Worm (Caenorhabditis elegans) whole organism, late embryonic: Measurements from ENCODE around the gene F20A1.8.

Experiments
- C08G9.2 ChIP-seq: sonication (generic microtip); optimal IDR thresholded peaks from 2 replicates; lab custom pipeline; 2016; ENCODE audit warnings: mild to moderate bottlenecking, missing genetic modification characterization, moderate library complexity, missing compliant biosample characterization
- C38D4.7 ChIP-seq: fragments of 200-800 bp; sonication (Bioruptor generic); optimal IDR thresholded peaks from 2 replicates; lab custom pipeline; 2018; ENCODE audit warnings: mild to moderate bottlenecking, missing genetic modification characterization, moderate library complexity, missing compliant biosample characterization
- F13H6.1 ChIP-seq: sonication (generic microtip); optimal IDR thresholded peaks from 2 replicates; lab custom pipeline; 2016; ENCODE audit warnings: missing genetic modification characterization, missing compliant biosample characterization
- K02D7.2 ChIP-seq: sonication (generic microtip); optimal IDR thresholded peaks from 2 replicates; lab custom pipeline; 2017; ENCODE audit warnings: mild to moderate bottlenecking, missing genetic modification characterization, missing compliant biosample characterization
- K09A11.1 ChIP-seq: sonication (generic microtip); optimal IDR thresholded peaks from 2 replicates; lab custom pipeline; 2017; ENCODE audit warnings: antibody characterized with exemption, mild to moderate bottlenecking, missing genetic modification characterization, missing compliant biosample characterization; ENCODE audit not compliant: insufficient read depth
- ama-1 ChIP-seq: fragments of 150-350 bp; optimal IDR thresholded peaks from 2 replicates; lab custom pipeline; 2014
- ceh-19 ChIP-seq: fragments of 200-800 bp; sonication (Bioruptor generic); optimal IDR thresholded peaks from 2 replicates; lab custom pipeline; 2018; ENCODE audit warnings: mild to moderate bottlenecking, missing genetic modification characterization, missing compliant biosample characterization
- ceh-2 ChIP-seq: sonication (generic microtip); optimal IDR thresholded peaks from 2 replicates; lab custom pipeline; 2016; ENCODE audit warnings: missing genotype, missing genetic modification characterization, missing compliant biosample characterization
- ceh-22 ChIP-seq: sonication (generic microtip); optimal IDR thresholded peaks from 2 replicates; lab custom pipeline; 2017; ENCODE audit warnings: missing biosample characterization, missing genetic modification characterization
- ceh-30 ChIP-seq: fragments of 150-350 bp; optimal IDR thresholded peaks from 2 replicates; lab custom pipeline; 2014; ENCODE audit warnings: missing biosample characterization, missing genetic modification characterization
- ceh-45 ChIP-seq: fragments of 200-800 bp; sonication (Bioruptor generic); IDR thresholded peaks from 2 replicates; pipeline ENCODE4 v1.3.6; 2022; ENCODE audit warnings: missing genetic modification reagents, missing genetic modification characterization, missing compliant biosample characterization
- ceh-48 ChIP-seq: sonication (generic microtip); optimal IDR thresholded peaks from 2 replicates; lab custom pipeline; 2016; ENCODE audit warnings: missing genetic modification characterization, inconsistent platforms, missing compliant biosample characterization
- elt-2 ChIP-seq: sonication (generic microtip); optimal IDR thresholded peaks from 2 replicates; lab custom pipeline; 2016; ENCODE audit warnings: missing genetic modification reagents, missing genetic modification characterization, missing compliant biosample characterization
- ets-4 ChIP-seq: sonication (generic microtip); optimal IDR thresholded peaks from 2 replicates; lab custom pipeline; 2016; ENCODE audit warnings: missing genetic modification characterization, missing compliant biosample characterization
- eyg-1 ChIP-seq: sonication (generic microtip); optimal IDR thresholded peaks from 2 replicates; lab custom pipeline; 2016; ENCODE audit warnings: missing genotype, missing genetic modification characterization, missing compliant biosample characterization
- fax-1 ChIP-seq: sonication (generic microtip); optimal IDR thresholded peaks from 2 replicates; lab custom pipeline; 2016; ENCODE audit warnings: missing genotype, missing genetic modification characterization, missing compliant biosample characterization
- fkh-6 ChIP-seq: sonication (generic microtip); optimal IDR thresholded peaks from 2 replicates; lab custom pipeline; 2016; ENCODE audit warnings: missing genetic modification characterization, missing compliant biosample characterization
- gmeb-2 ChIP-seq: sonication (generic microtip); optimal IDR thresholded peaks from 2 replicates; lab custom pipeline; 2016; ENCODE audit warnings: missing genetic modification characterization, inconsistent platforms, missing compliant biosample characterization
- hlh-15 ChIP-seq: sonication (generic microtip); optimal IDR thresholded peaks from 2 replicates; lab custom pipeline; 2016; ENCODE audit warnings: missing genetic modification characterization, missing compliant biosample characterization
- hlh-30 ChIP-seq: sonication (generic microtip); optimal IDR thresholded peaks from 2 replicates; lab custom pipeline; 2017; ENCODE audit warnings: antibody characterized with exemption, missing genetic modification characterization, missing compliant biosample characterization; ENCODE audit not compliant: insufficient read depth
- hlh-8 ChIP-seq: sonication (generic microtip); optimal IDR thresholded peaks from 2 replicates; lab custom pipeline; 2016; ENCODE audit warnings: missing genotype, missing genetic modification characterization, missing compliant biosample characterization
- mec-3 ChIP-seq: sonication (generic microtip); optimal IDR thresholded peaks from 2 replicates; lab custom pipeline; 2016; ENCODE audit warnings: borderline replicate concordance, missing genetic modification characterization, missing compliant biosample characterization
- nfya-1 ChIP-seq: sonication (generic microtip); optimal IDR thresholded peaks from 2 replicates; lab custom pipeline; 2017; ENCODE audit warnings: missing genetic modification characterization, mild to moderate bottlenecking, missing compliant biosample characterization, antibody characterized with exemption, moderate library complexity
- npax-4 ChIP-seq: sonication (generic microtip); optimal IDR thresholded peaks from 2 replicates; lab custom pipeline; 2016; ENCODE audit warnings: missing genetic modification characterization, missing compliant biosample characterization
- pha-2 ChIP-seq: sonication (generic microtip); optimal IDR thresholded peaks from 2 replicates; lab custom pipeline; 2017; ENCODE audit warnings: mild to moderate bottlenecking, missing genetic modification characterization, missing compliant biosample characterization
- pha-4 ChIP-seq: fragments of 150-350 bp; optimal IDR thresholded peaks from 2 replicates; lab custom pipeline; 2018; ENCODE audit warnings: missing biosample characterization, missing genetic modification reagents, missing genetic modification characterization
- pros-1 ChIP-seq: fragments of 150-350 bp; optimal IDR thresholded peaks from 2 replicates; lab custom pipeline; 2014; ENCODE audit warnings: missing biosample characterization, missing genetic modification reagents, missing genetic modification characterization
- rnt-1 ChIP-seq: sonication (generic microtip); optimal IDR thresholded peaks from 2 replicates; lab custom pipeline; 2016; ENCODE audit warnings: missing genetic modification characterization, missing compliant biosample characterization
- sdc-2 ChIP-seq: sonication (generic microtip); optimal IDR thresholded peaks from 2 replicates; lab custom pipeline; 2016; ENCODE audit warnings: missing genotype, missing genetic modification characterization, missing compliant biosample characterization
- sox-2 ChIP-seq: fragments of 200-800 bp; sonication (Bioruptor generic); IDR thresholded peaks from 2 replicates; pipeline ENCODE4 v1.3.6; 2022; ENCODE audit warnings: missing genetic modification reagents, missing genetic modification characterization, missing compliant biosample characterization
- sox-4 ChIP-seq: sonication (generic microtip); optimal IDR thresholded peaks from 2 replicates; lab custom pipeline; 2017; ENCODE audit warnings: mild to moderate bottlenecking, missing genetic modification characterization, inconsistent platforms, missing compliant biosample characterization
- tbx-7 ChIP-seq: sonication (generic microtip); optimal IDR thresholded peaks from 2 replicates; lab custom pipeline; 2016; ENCODE audit warnings: missing genotype, missing genetic modification characterization, missing compliant biosample characterization
- ttx-3 ChIP-seq: sonication (generic microtip); optimal IDR thresholded peaks from 2 replicates; lab custom pipeline; 2016; ENCODE audit warnings: missing genetic modification reagents, missing genetic modification characterization, missing compliant biosample characterization
- zip-5 ChIP-seq: sonication (generic microtip); optimal IDR thresholded peaks from 2 replicates; lab custom pipeline; 2016; ENCODE audit warnings: missing genetic modification characterization, missing compliant biosample characterization

Gene F20A1.8

DNA sequence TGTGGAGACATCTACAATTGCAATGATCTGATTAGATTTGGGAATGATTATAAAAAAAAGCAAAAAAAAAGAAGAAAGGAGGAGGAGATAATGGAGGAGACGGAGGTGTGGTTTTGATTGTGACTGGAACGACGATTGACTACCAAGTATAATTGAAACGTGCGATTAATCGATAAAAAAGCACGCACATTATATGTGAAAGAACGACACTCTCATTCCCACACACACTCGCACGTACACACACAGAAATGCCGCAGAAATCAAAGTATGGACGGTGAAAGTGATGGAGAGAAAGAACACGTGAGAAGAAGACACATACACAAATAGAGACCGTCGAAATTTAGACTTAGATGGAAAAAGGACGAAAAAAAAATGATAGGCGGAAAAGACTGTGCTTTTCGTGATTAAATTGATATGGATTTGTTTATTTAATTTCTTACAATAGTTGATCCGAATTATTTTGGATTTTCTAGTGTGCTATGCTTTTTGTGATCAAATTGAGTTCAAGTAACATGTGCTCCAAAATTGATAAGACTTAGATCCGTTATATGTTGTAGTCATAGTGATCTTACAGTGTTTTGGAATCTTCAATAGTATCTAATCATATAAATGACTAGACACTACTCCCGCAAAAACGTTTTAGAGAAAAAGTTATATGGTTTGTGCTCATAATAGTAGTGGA is 46.4 kb upstream of the F20A1.8 start, which contains the start of gene nhr-135:
Gene nhr-135 (minus strand): TSS at position 51 of the 682 bp plus-strand sequence.
- TF ChIP-seq K09A11.1 (tag; lab: Kevin White, UChicago) = no peak
- no peak for TF ChIP-seq ceh-22 (tag; lab: Kevin White, UChicago)
- TF ChIP-seq npax-4 (tag; lab: Kevin White, UChicago) = no peak
- no peak for TF ChIP-seq ttx-3
- TF ChIP-seq fkh-6 (tag; lab: Kevin White, UChicago) = no peak
- peak; percentile 8 for TF ChIP-seq elt-2 (tag; lab: Kevin White, UChicago)
- TF ChIP-seq, all 69 proteins: peak for 1

ce11 chrV:7091287-7091686 is 43.9 kb upstream of the F20A1.8 start, which contains the start of gene nhr-286:
Gene nhr-286, minus strand, starts transcription at chrV:7091610.
- TF ChIP-seq C08G9.2 (tag; lab: Kevin White, UChicago) (no peak), ceh-45 (GFP tag; lab: Robert Waterston, UW) (no peak), gmeb-2 (tag; lab: Kevin White, UChicago) (no peak), K02D7.2 (tag; lab: Kevin White, UChicago) (no peak), sox-2 (GFP tag; lab: Robert Waterston, UW) (no peak), pros-1 (tag; lab: Kevin White, UChicago) (no peak), nfya-1 (tag; lab: Kevin White, UChicago) (no peak), K09A11.1 (tag; lab: Kevin White, UChicago) (no peak), ceh-2 (tag; lab: Kevin White, UChicago) (no peak), sdc-2 (tag; lab: Kevin White, UChicago) (no peak), tbx-7 (tag; lab: Kevin White, UChicago) (no peak), ets-4 (tag; lab: Kevin White, UChicago) (no peak), hlh-8 (tag; lab: Kevin White, UChicago) (no peak), ceh-48 (tag; lab: Kevin White, UChicago) (no peak), sox-4 (tag; lab: Kevin White, UChicago) (no peak), eyg-1 (tag; lab: Kevin White, UChicago) (no peak), F13H6.1 (tag; lab: Kevin White, UChicago) (no peak), C38D4.7 (GFP tag; lab: Kevin White, UChicago) (no peak), rnt-1 (tag; lab: Kevin White, UChicago) (no peak)
- TF ChIP-seq, all 69 proteins: peak for 0

DNA sequence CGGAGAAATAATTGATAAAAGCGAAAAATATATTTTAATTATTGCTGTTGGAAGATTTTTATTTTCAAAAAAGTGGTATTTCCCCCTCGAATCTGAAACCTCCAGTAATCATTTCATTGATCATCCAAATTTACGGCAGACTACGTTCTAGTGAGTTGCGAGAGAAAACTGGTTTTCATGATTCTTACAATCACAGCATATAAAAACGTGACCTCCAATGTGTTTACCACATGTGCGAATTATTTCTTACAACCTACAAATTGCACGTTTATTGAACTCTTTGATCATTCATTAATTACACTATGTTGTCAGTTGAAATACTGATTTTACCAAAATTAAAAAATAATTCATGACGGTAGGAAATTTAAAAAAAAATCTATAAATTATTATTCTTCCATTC is 41.8 kb upstream of the F20A1.8 start:
- no peak for TF ChIP-seq F13H6.1 (tag; lab: Kevin White, UChicago)
- no peak for TF ChIP-seq hlh-30
- TF ChIP-seq ceh-2 (tag; lab: Kevin White, UChicago) = no peak
- TF ChIP-seq ceh-45 (GFP tag; lab: Robert Waterston, UW) = no peak
- TF ChIP-seq sox-2 (GFP tag; lab: Robert Waterston, UW) = no peak
- TF ChIP-seq pha-4 (tag; lab: Kevin White, UChicago) = no peak
- no peak for TF ChIP-seq zip-5 (tag; lab: Kevin White, UChicago)
- TF ChIP-seq fax-1 (tag; lab: Kevin White, UChicago) = no peak
- no peak for TF ChIP-seq ceh-30 (tag; lab: Kevin White, UChicago)
- TF ChIP-seq mec-3 (tag; lab: Kevin White, UChicago) = no peak
- no peak for TF ChIP-seq hlh-15 (tag; lab: Kevin White, UChicago)

ce11 chrV:7087340-7087739 is 39.9 kb upstream of the F20A1.8 start:
- TF ChIP-seq pha-2 (tag; lab: Kevin White, UChicago) (no peak), ama-1 (lab: Kevin White, UChicago) (no peak), ceh-19 (GFP tag; lab: Kevin White, UChicago) (no peak)
